Fruit fly (Drosophila melanogaster) whole organism, embryonic: ENCODE measurements around the gene CG1983.
A peak's percentile ranks its signal among the peaks of the same experiment; 100 is the strongest.

Experiments used
- Aef1 ChIP-seq: fragments of 200-800 bp; sonication (Bioruptor generic); IDR thresholded peaks from 3 replicates; pipeline ENCODE4 v1.3.6; 2022; ENCODE audit warnings: missing biosample characterization, missing genetic modification characterization
- Antp ChIP-seq: fragments of 200-800 bp; sonication (Bioruptor generic); optimal IDR thresholded peaks from 3 replicates; lab custom pipeline; 2016; ENCODE audit warnings: missing biosample characterization, missing genetic modification characterization
- Bteb2 ChIP-seq: fragments of 200-800 bp; sonication (Bioruptor generic); optimal IDR thresholded peaks from 2 replicates; lab custom pipeline; 2016; ENCODE audit warnings: missing biosample characterization, missing genetic modification characterization
- C15 ChIP-seq: fragments of 200-800 bp; sonication (Bioruptor generic); IDR thresholded peaks from 3 replicates; pipeline ENCODE4 v1.3.6; 2022; ENCODE audit warnings: missing biosample characterization, missing genetic modification characterization
- CG10209 ChIP-seq: fragments of 200-800 bp; sonication (Bioruptor generic); optimal IDR thresholded peaks from 3 replicates; lab custom pipeline; 2017; ENCODE audit warnings: missing biosample characterization, mild to moderate bottlenecking, missing genetic modification characterization, missing genetic modification reagents
- CG10267 ChIP-seq: fragments of 200-800 bp; sonication (Bioruptor generic); optimal IDR thresholded peaks from 2 replicates; lab custom pipeline; 2018; ENCODE audit warnings: missing biosample characterization, mild to moderate bottlenecking, missing genetic modification characterization, moderate library complexity
- CG11456 ChIP-seq: fragments of 200-800 bp; sonication (Bioruptor generic); IDR thresholded peaks from 3 replicates; pipeline ENCODE4 v1.3.6; 2022; ENCODE audit warnings: missing biosample characterization, missing genetic modification characterization
- CG12071 ChIP-seq: fragments of 200-800 bp; sonication (Bioruptor generic); optimal IDR thresholded peaks from 3 replicates; lab custom pipeline; 2018; ENCODE audit warnings: missing biosample characterization, mild to moderate bottlenecking, missing genetic modification characterization
- CG12299 ChIP-seq: fragments of 200-800 bp; sonication (Bioruptor generic); optimal IDR thresholded peaks from 2 replicates; lab custom pipeline; 2018; ENCODE audit warnings: missing biosample characterization, mild to moderate bottlenecking, missing genetic modification characterization
- CG12769 ChIP-seq: fragments of 200-800 bp; sonication (Bioruptor generic); optimal IDR thresholded peaks from 2 replicates; lab custom pipeline; 2019; ENCODE audit warnings: missing biosample characterization, mild to moderate bottlenecking, missing genetic modification characterization, moderate library complexity
- CG13424 ChIP-seq: fragments of 200-800 bp; sonication (Bioruptor generic); optimal IDR thresholded peaks from 2 replicates; lab custom pipeline; 2019; ENCODE audit warnings: missing biosample characterization, mild to moderate bottlenecking, missing genetic modification characterization, moderate library complexity
- CG18764 ChIP-seq: fragments of 200-800 bp; sonication (Bioruptor generic); optimal IDR thresholded peaks from 3 replicates; lab custom pipeline; 2016; ENCODE audit warnings: missing biosample characterization, missing genetic modification characterization
- CG2678 ChIP-seq: fragments of 200-800 bp; sonication (Bioruptor generic); optimal IDR thresholded peaks from 3 replicates; lab custom pipeline; 2019; ENCODE audit warnings: missing biosample characterization, mild to moderate bottlenecking, missing genetic modification characterization, moderate library complexity
- CG2712 ChIP-seq: fragments of 200-800 bp; optimal IDR thresholded peaks from 3 replicates; lab custom pipeline; 2019; ENCODE audit warnings: missing biosample characterization, mild to moderate bottlenecking, missing genetic modification characterization, moderate library complexity
- CG2889 ChIP-seq: fragments of 200-800 bp; sonication (Bioruptor generic); IDR thresholded peaks from 3 replicates; pipeline ENCODE4 v1.3.6; 2022; ENCODE audit warnings: missing biosample characterization, missing genetic modification characterization
- CG32532 ChIP-seq: fragments of 200-800 bp; sonication (Bioruptor generic); IDR thresholded peaks from 2 replicates; pipeline ENCODE4 v1.3.6; 2022; ENCODE audit warnings: missing biosample characterization, missing genetic modification characterization
- CG34376 ChIP-seq: fragments of 200-800 bp; sonication (Bioruptor generic); optimal IDR thresholded peaks from 2 replicates; lab custom pipeline; 2018; ENCODE audit warnings: missing biosample characterization, mild to moderate bottlenecking, missing genetic modification characterization
- CG5953 ChIP-seq: fragments of 200-800 bp; sonication (Bioruptor generic); IDR thresholded peaks from 2 replicates; pipeline ENCODE4 v1.3.6; 2022; ENCODE audit warnings: missing biosample characterization, missing genetic modification characterization
- CG6689 ChIP-seq: fragments of 200-800 bp; sonication (Bioruptor generic); IDR thresholded peaks from 2 replicates; pipeline ENCODE4 v1.3.6; 2022; ENCODE audit warnings: missing biosample characterization, missing genetic modification characterization
- CG7556 ChIP-seq: fragments of 200-800 bp; sonication (Bioruptor generic); optimal IDR thresholded peaks from 2 replicates; lab custom pipeline; 2017; ENCODE audit warnings: missing biosample characterization, mild to moderate bottlenecking, missing genetic modification characterization
- CG7786 ChIP-seq: fragments of 200-800 bp; sonication (Bioruptor generic); optimal IDR thresholded peaks from 2 replicates; lab custom pipeline; 2016; ENCODE audit warnings: missing biosample characterization, missing genetic modification characterization
- CG8089 ChIP-seq: fragments of 200-800 bp; sonication (Bioruptor generic); optimal IDR thresholded peaks from 3 replicates; lab custom pipeline; 2016; ENCODE audit warnings: missing biosample characterization, missing genetic modification characterization
- CG9817 ChIP-seq: fragments of 200-800 bp; sonication (Bioruptor generic); optimal IDR thresholded peaks from 2 replicates; lab custom pipeline; 2018; ENCODE audit warnings: missing biosample characterization, mild to moderate bottlenecking, missing genetic modification characterization, moderate library complexity
- CG9932 ChIP-seq: fragments of 200-800 bp; sonication (Bioruptor generic); IDR thresholded peaks from 2 replicates; pipeline ENCODE4 v1.3.6; 2022; ENCODE audit warnings: missing biosample characterization, missing genetic modification characterization
- CkIIα-i1 ChIP-seq: fragments of 200-800 bp; sonication (Bioruptor generic); IDR thresholded peaks from 2 replicates; pipeline ENCODE4 v1.3.6; 2022; ENCODE audit warnings: missing biosample characterization, missing genetic modification characterization
- CoRest ChIP-seq: fragments of 200-800 bp; sonication (Bioruptor generic); optimal IDR thresholded peaks from 3 replicates; lab custom pipeline; 2018; ENCODE audit warnings: missing biosample characterization, mild to moderate bottlenecking, missing genetic modification characterization, moderate library complexity
- D ChIP-seq, 2 experiments: fragments of 200-800 bp in 1 of 2; fragments of >200 bp in 1 of 2; sonication (Bioruptor generic) in 1 of 2; optimal IDR thresholded peaks; 2 replicates in 1 of 2; 3 replicates in 1 of 2; lab custom pipeline; 2017; ENCODE audit warnings: mild to moderate bottlenecking in 1 of 2, missing biosample characterization in 1 of 2, missing genetic modification characterization in 1 of 2, missing genetic modification reagents in 1 of 2
- Doc2 ChIP-seq: fragments of 200-800 bp; sonication (Bioruptor generic); IDR thresholded peaks from 2 replicates; pipeline ENCODE4 v1.3.6; 2022; ENCODE audit warnings: missing biosample characterization, missing genetic modification characterization
- Ets97D ChIP-seq: fragments of 200-800 bp; sonication (Bioruptor generic); optimal IDR thresholded peaks from 3 replicates; lab custom pipeline; 2016; ENCODE audit warnings: missing biosample characterization, missing genetic modification characterization
- Fer3 ChIP-seq: fragments of 200-800 bp; sonication (Bioruptor generic); optimal IDR thresholded peaks from 2 replicates; lab custom pipeline; 2018; ENCODE audit warnings: missing biosample characterization, mild to moderate bottlenecking, missing genetic modification characterization, moderate library complexity
- HLH54F ChIP-seq: fragments of 200-800 bp; sonication (Bioruptor generic); optimal IDR thresholded peaks from 3 replicates; lab custom pipeline; 2016; ENCODE audit warnings: missing biosample characterization, missing genetic modification characterization
- HLHmδ ChIP-seq: fragments of 200-800 bp; sonication (Bioruptor generic); optimal IDR thresholded peaks from 2 replicates; lab custom pipeline; 2018; ENCODE audit warnings: missing biosample characterization, mild to moderate bottlenecking, missing genetic modification characterization, moderate library complexity
- Hr3 ChIP-seq: fragments of 200-800 bp; sonication (Bioruptor generic); optimal IDR thresholded peaks from 3 replicates; lab custom pipeline; 2016; ENCODE audit warnings: missing biosample characterization, missing genetic modification characterization
- Nf-YB ChIP-seq: fragments of 200-800 bp; sonication (Bioruptor generic); optimal IDR thresholded peaks from 3 replicates; lab custom pipeline; 2019; ENCODE audit warnings: missing biosample characterization, mild to moderate bottlenecking, missing genetic modification characterization, moderate library complexity
- Pdp1 ChIP-seq, 2 experiments: fragments of 200-800 bp; sonication (Bioruptor generic); optimal IDR thresholded peaks; 3 replicates each; lab custom pipeline; 2016; ENCODE audit warnings: missing biosample characterization in 2 of 2, missing genetic modification characterization in 2 of 2, mild to moderate bottlenecking in 1 of 2, moderate library complexity in 1 of 2
- ato ChIP-seq: fragments of 200-800 bp; sonication (Bioruptor generic); IDR thresholded peaks from 2 replicates; pipeline ENCODE4 v1.3.6; 2022; ENCODE audit warnings: missing biosample characterization, missing genetic modification characterization; ENCODE audit not compliant: partially characterized antibody
- bab2 ChIP-seq: fragments of 200-800 bp; sonication (Bioruptor generic); optimal IDR thresholded peaks from 2 replicates; lab custom pipeline; 2016; ENCODE audit warnings: missing biosample characterization, missing genetic modification characterization
- cg ChIP-seq: fragments of 200-800 bp; sonication (Bioruptor generic); optimal IDR thresholded peaks from 3 replicates; lab custom pipeline; 2019; ENCODE audit warnings: missing biosample characterization, mild to moderate bottlenecking, missing genetic modification characterization, moderate library complexity
- ci ChIP-seq: fragments of 200-800 bp; sonication (Bioruptor generic); IDR thresholded peaks from 3 replicates; pipeline ENCODE4 v1.3.6; 2022; ENCODE audit warnings: missing biosample characterization, missing genetic modification characterization
- crp ChIP-seq, 2 experiments: fragments of 200-800 bp; sonication (Bioruptor generic); optimal IDR thresholded peaks; 2 replicates in 1 of 2; 3 replicates in 1 of 2; lab custom pipeline; 2017; ENCODE audit warnings: missing biosample characterization in 2 of 2, missing genetic modification characterization in 2 of 2, mild to moderate bottlenecking in 1 of 2, moderate library complexity in 1 of 2
- grau ChIP-seq: fragments of 200-800 bp; optimal IDR thresholded peaks from 3 replicates; lab custom pipeline; 2019; ENCODE audit warnings: missing biosample characterization, mild to moderate bottlenecking, missing genetic modification characterization, moderate library complexity
- pho ChIP-seq: fragments of 200-800 bp; sonication (Bioruptor generic); optimal IDR thresholded peaks from 2 replicates; lab custom pipeline; 2016; ENCODE audit warnings: missing biosample characterization, missing genetic modification characterization
- pita ChIP-seq: fragments of 200-800 bp; sonication (Bioruptor generic); optimal IDR thresholded peaks from 2 replicates; lab custom pipeline; 2017; ENCODE audit warnings: missing biosample characterization, mild to moderate bottlenecking, missing genetic modification characterization
- psq ChIP-seq: fragments of 200-800 bp; sonication (Bioruptor generic); optimal IDR thresholded peaks from 2 replicates; lab custom pipeline; 2017; ENCODE audit warnings: missing biosample characterization, missing genetic modification characterization
- slbo ChIP-seq: fragments of 200-800 bp; sonication (Bioruptor generic); IDR thresholded peaks from 2 replicates; pipeline ENCODE4 v1.3.6; 2022; ENCODE audit warnings: missing biosample characterization, missing genetic modification characterization
- tgo ChIP-seq: fragments of 200-800 bp; sonication (Bioruptor generic); IDR thresholded peaks from 3 replicates; pipeline ENCODE4 v1.3.6; 2022; ENCODE audit warnings: missing biosample characterization, missing genetic modification characterization
- tna ChIP-seq: fragments of 200-800 bp; sonication (Bioruptor generic); IDR thresholded peaks from 2 replicates; pipeline ENCODE4 v1.3.6; 2022; ENCODE audit warnings: missing biosample characterization, missing genetic modification characterization; ENCODE audit not compliant: partially characterized antibody
- tx ChIP-seq: fragments of 200-800 bp; sonication (Bioruptor generic); optimal IDR thresholded peaks from 2 replicates; lab custom pipeline; 2016; ENCODE audit warnings: missing biosample characterization, missing genetic modification characterization
- zen2 ChIP-seq: fragments of 200-800 bp; sonication (Bioruptor generic); IDR thresholded peaks from 3 replicates; pipeline ENCODE4 v1.3.6; 2022; ENCODE audit warnings: missing biosample characterization, missing genetic modification characterization; ENCODE audit not compliant: partially characterized antibody

Gene CG1983

dm6 chr3R:30134063-30135047 is 43.1 kb downstream of the CG1983 start, which contains the start of gene Tpi (continued):
- TF ChIP-seq CkIIα-i1 (0 out of 2 replicates have a peak, but pooled peaks have one; percentile 8), CG11456 (GFP tag; lab: Robert Waterston, UW) (no peak), zen2 (no peak), CG6689 (GFP tag; lab: Robert Waterston, UW) (no peak), CG12769 (tag; lab: Kevin White, UChicago) (no peak), CG7556 (peak; percentile 25), Fer3 (peak; percentile 29), CG10267 (tag; lab: Kevin White, UChicago) (no peak), CG7786 (GFP tag; lab: Kevin White, UChicago) (peak; percentile 32), tgo (peak; percentile 34; the same call in 1 of the 3 replicates), CoRest (tag; lab: Kevin White, UChicago) (peak; percentile 13), CG10209 (GFP tag; lab: Kevin White, UChicago) (peak; percentile 29), CG5953 (GFP tag; lab: Robert Waterston, UW) (no peak), slbo (GFP tag; lab: Robert Waterston, UW) (peak; percentile 59), tna (GFP tag; lab: Robert Waterston, UW) (no peak), Bteb2 (GFP tag; lab: Kevin White, UChicago) (peak; percentile 26), D (optimal IDR thresholded peaks at IDR 0.05; lab: Kevin White, UChicago) (no peak), D (GFP tag; optimal IDR thresholded peaks at IDR 0.05; lab: Kevin White, UChicago) (no peak), CG34376 (GFP tag; lab: Kevin White, UChicago) (peak; percentile 1), cg (GFP tag; lab: Kevin White, UChicago) (no peak), ci (peak; percentile 72; the same call in 2 of the 3 replicates), CG9817 (peak; percentile 20), tx (GFP tag; lab: Kevin White, UChicago) (no peak), C15 (no peak), CG2889 (GFP tag; lab: Robert Waterston, UW) (no peak), CG12071 (GFP tag; lab: Kevin White, UChicago) (peak; percentile 2), CG2678 (tag; lab: Kevin White, UChicago) (no peak), CG13424 (tag; lab: Kevin White, UChicago) (peak; percentile 38), crp (GFP tag; optimal IDR thresholded peaks at IDR 0.05; lab: Kevin White, UChicago) (peak in 1 of 2 experiments; percentile 87), grau (peak; percentile 63), pita (GFP tag; lab: Kevin White, UChicago) (peak; percentile 61), CG8089 (GFP tag; lab: Kevin White, UChicago) (no peak), HLH54F (peak; percentile 26), CG9932 (GFP tag; lab: Robert Waterston, UW) (peak; percentile 51), Pdp1 (GFP tag; optimal IDR thresholded peaks at IDR 0.05; lab: Kevin White, UChicago) (peak; percentile 22 to 93), Antp (GFP tag; lab: Kevin White, UChicago) (peak; percentile 23)

- TF ChIP-seq CG32532 (GFP tag; lab: Robert Waterston, UW) (no peak), Nf-YB (GFP tag; lab: Kevin White, UChicago) (no peak), psq (GFP tag; lab: Kevin White, UChicago) (no peak), Doc2 (GFP tag; lab: Robert Waterston, UW) (no peak), Ets97D (no peak), ato (GFP tag; lab: Robert Waterston, UW) (no peak), Aef1 (no peak), pita (GFP tag; lab: Kevin White, UChicago) (no peak), pho (GFP tag; lab: Kevin White, UChicago) (no peak), CG12299 (tag; lab: Kevin White, UChicago) (no peak), bab2 (no peak), CG18764 (GFP tag; lab: Kevin White, UChicago) (no peak), Hr3 (GFP tag; lab: Kevin White, UChicago) (no peak), HLHmδ (GFP tag; lab: Kevin White, UChicago) (no peak), CG2712 (tag; lab: Kevin White, UChicago) (no peak)
Observed at dm6 chr3R:30132295-30132694, 45.2 kb downstream of the CG1983 start, which contains the start of gene CG31029. TSS of gene CG31029 (minus strand) at chr3R:30132395.
